Fruit fly (Drosophila melanogaster) whole organism, embryonic: ENCODE results near the gene Vlet.

Experiments
- Atf-2 ChIP-seq: fragments of 200-800 bp; sonication (Bioruptor generic); optimal IDR thresholded peaks from 2 replicates; lab custom pipeline; 2016; ENCODE audit warnings: missing biosample characterization, missing genetic modification characterization
- C15 ChIP-seq: fragments of 200-800 bp; sonication (Bioruptor generic); IDR thresholded peaks from 3 replicates; pipeline ENCODE4 v1.3.6; 2022; ENCODE audit warnings: missing biosample characterization, missing genetic modification characterization
- CG10543 ChIP-seq: fragments of 200-800 bp; sonication (Bioruptor generic); optimal IDR thresholded peaks from 3 replicates; lab custom pipeline; 2017; ENCODE audit warnings: missing biosample characterization, mild to moderate bottlenecking, missing genetic modification characterization, moderate library complexity
- CG11398 ChIP-seq: fragments of 200-800 bp; sonication (Bioruptor generic); optimal IDR thresholded peaks from 2 replicates; lab custom pipeline; 2016; ENCODE audit warnings: missing biosample characterization, missing genetic modification characterization
- CG11696 ChIP-seq: fragments of 200-800 bp; sonication (Bioruptor generic); IDR thresholded peaks from 2 replicates; pipeline ENCODE4 v1.3.6; 2022; ENCODE audit warnings: missing biosample characterization, missing genetic modification characterization
- CG12155 ChIP-seq: fragments of 200-800 bp; sonication (Bioruptor generic); optimal IDR thresholded peaks from 3 replicates; lab custom pipeline; 2016; ENCODE audit warnings: missing biosample characterization, missing genetic modification characterization
- CG12219 ChIP-seq: fragments of 200-800 bp; sonication (Bioruptor generic); optimal IDR thresholded peaks from 3 replicates; lab custom pipeline; 2018; ENCODE audit warnings: missing biosample characterization, mild to moderate bottlenecking, missing genetic modification characterization
- CG13123 ChIP-seq: fragments of 200-800 bp; sonication (Bioruptor generic); optimal IDR thresholded peaks from 2 replicates; lab custom pipeline; 2016; ENCODE audit warnings: missing biosample characterization, missing genetic modification characterization
- CG13775 ChIP-seq: fragments of 200-800 bp; sonication (Bioruptor generic); optimal IDR thresholded peaks from 3 replicates; lab custom pipeline; 2017; ENCODE audit warnings: missing biosample characterization, mild to moderate bottlenecking, missing genetic modification characterization
- CG14050 ChIP-seq: fragments of 200-800 bp; sonication (Bioruptor generic); IDR thresholded peaks from 3 replicates; pipeline ENCODE4 v1.3.6; 2022; ENCODE audit warnings: missing biosample characterization, missing genetic modification characterization
- CG15514 ChIP-seq: fragments of 200-800 bp; sonication (Bioruptor generic); optimal IDR thresholded peaks from 3 replicates; lab custom pipeline; 2017; ENCODE audit warnings: missing biosample characterization, missing genetic modification characterization, mild to moderate bottlenecking, moderate library complexity, missing genetic modification reagents
- CG16813 ChIP-seq: fragments of 200-800 bp; sonication (Bioruptor generic); IDR thresholded peaks from 3 replicates; pipeline ENCODE4 v1.3.6; 2022; ENCODE audit warnings: missing biosample characterization, missing genetic modification characterization; ENCODE audit not compliant: partially characterized antibody
- CG17829 ChIP-seq: fragments of 200-800 bp; optimal IDR thresholded peaks from 2 replicates; lab custom pipeline; 2019; ENCODE audit warnings: missing biosample characterization, mild to moderate bottlenecking, missing genetic modification characterization, moderate library complexity
- CG18011 ChIP-seq: fragments of 200-800 bp; sonication (Bioruptor generic); optimal IDR thresholded peaks from 2 replicates; lab custom pipeline; 2017; ENCODE audit warnings: missing biosample characterization, missing genetic modification characterization, mild to moderate bottlenecking, moderate library complexity, missing genotype
- CG2202 ChIP-seq: fragments of 200-800 bp; sonication (Bioruptor generic); optimal IDR thresholded peaks from 2 replicates; lab custom pipeline; 2018; ENCODE audit warnings: missing biosample characterization, mild to moderate bottlenecking, missing genetic modification characterization
- CG2712 ChIP-seq: fragments of 200-800 bp; optimal IDR thresholded peaks from 3 replicates; lab custom pipeline; 2019; ENCODE audit warnings: missing biosample characterization, mild to moderate bottlenecking, missing genetic modification characterization, moderate library complexity
- CG32767 ChIP-seq: fragments of 200-800 bp; sonication (Bioruptor generic); IDR thresholded peaks from 2 replicates; pipeline ENCODE4 v1.3.6; 2022; ENCODE audit warnings: missing biosample characterization, missing genetic modification characterization
- CG34376 ChIP-seq: fragments of 200-800 bp; sonication (Bioruptor generic); optimal IDR thresholded peaks from 2 replicates; lab custom pipeline; 2018; ENCODE audit warnings: missing biosample characterization, mild to moderate bottlenecking, missing genetic modification characterization
- CG3847 ChIP-seq: fragments of 200-800 bp; sonication (Bioruptor generic); IDR thresholded peaks from 2 replicates; pipeline ENCODE4 v1.3.6; 2022; ENCODE audit warnings: missing biosample characterization, missing genetic modification characterization
- CG42726 ChIP-seq: fragments of 200-800 bp; sonication (Bioruptor generic); IDR thresholded peaks from 2 replicates; pipeline ENCODE4 v1.3.6; 2022; ENCODE audit warnings: missing biosample characterization, missing genetic modification characterization; ENCODE audit not compliant: partially characterized antibody
- CG4854 ChIP-seq: fragments of 200-800 bp; sonication (Bioruptor generic); optimal IDR thresholded peaks from 2 replicates; lab custom pipeline; 2016; ENCODE audit warnings: missing biosample characterization, missing genetic modification characterization, inconsistent platforms
- CG6272 ChIP-seq: fragments of 200-800 bp; sonication (Bioruptor generic); IDR thresholded peaks from 2 replicates; pipeline ENCODE4 v1.3.6; 2022; ENCODE audit warnings: missing biosample characterization, missing genetic modification characterization
- CG6689 ChIP-seq: fragments of 200-800 bp; sonication (Bioruptor generic); IDR thresholded peaks from 2 replicates; pipeline ENCODE4 v1.3.6; 2022; ENCODE audit warnings: missing biosample characterization, missing genetic modification characterization
- CG7963 ChIP-seq: fragments of 200-800 bp; sonication (Bioruptor generic); IDR thresholded peaks from 3 replicates; pipeline ENCODE4 v1.3.6; 2022; ENCODE audit warnings: missing biosample characterization, missing genetic modification characterization; ENCODE audit not compliant: partially characterized antibody
- CG8765 ChIP-seq: fragments of 200-800 bp; sonication (Bioruptor generic); IDR thresholded peaks from 2 replicates; pipeline ENCODE4 v1.3.6; 2022; ENCODE audit warnings: missing biosample characterization, missing genetic modification characterization
- CG9437 ChIP-seq: fragments of 200-800 bp; sonication (Bioruptor generic); optimal IDR thresholded peaks from 2 replicates; lab custom pipeline; 2018; ENCODE audit warnings: missing biosample characterization, mild to moderate bottlenecking, missing genetic modification characterization
- CG9609 ChIP-seq: fragments of 200-800 bp; sonication (Bioruptor generic); optimal IDR thresholded peaks from 3 replicates; lab custom pipeline; 2016; ENCODE audit warnings: missing biosample characterization, missing genetic modification characterization
- Dip2 ChIP-seq: fragments of 200-800 bp; sonication (Bioruptor generic); IDR thresholded peaks from 2 replicates; pipeline ENCODE4 v1.3.6; 2022; ENCODE audit warnings: missing biosample characterization, missing genetic modification characterization
- Elba2 ChIP-seq: fragments of 200-800 bp; sonication (Bioruptor generic); optimal IDR thresholded peaks from 3 replicates; lab custom pipeline; 2016; ENCODE audit warnings: missing biosample characterization, missing genetic modification characterization
- Hmx ChIP-seq: fragments of 200-800 bp; sonication (Bioruptor generic); optimal IDR thresholded peaks from 2 replicates; lab custom pipeline; 2016; ENCODE audit warnings: missing biosample characterization, missing genetic modification characterization
- Hsf ChIP-seq: fragments of 200-800 bp; sonication (Bioruptor generic); optimal IDR thresholded peaks from 3 replicates; lab custom pipeline; 2016; ENCODE audit warnings: missing biosample characterization, missing genetic modification characterization
- Lpt ChIP-seq: fragments of >200 bp; optimal IDR thresholded peaks from 2 replicates; lab custom pipeline; 2018; ENCODE audit warnings: missing biosample characterization, missing genetic modification characterization
- Meics ChIP-seq: fragments of 200-800 bp; sonication (Bioruptor generic); optimal IDR thresholded peaks from 2 replicates; lab custom pipeline; 2017; ENCODE audit warnings: missing biosample characterization, mild to moderate bottlenecking, missing genetic modification characterization
- NC2β ChIP-seq: fragments of 200-800 bp; sonication (Bioruptor generic); optimal IDR thresholded peaks from 2 replicates; lab custom pipeline; 2016; ENCODE audit warnings: missing biosample characterization, missing genetic modification characterization
- Ravus ChIP-seq: fragments of 200-800 bp; sonication (Bioruptor generic); IDR thresholded peaks from 2 replicates; pipeline ENCODE4 v1.3.6; 2022; ENCODE audit warnings: missing biosample characterization, missing genetic modification characterization
- Sox102F ChIP-seq: fragments of 200-800 bp; sonication (Bioruptor generic); optimal IDR thresholded peaks from 2 replicates; lab custom pipeline; 2018; ENCODE audit warnings: missing biosample characterization, mild to moderate bottlenecking, missing genetic modification characterization, moderate library complexity
- Ssrp ChIP-seq: fragments of 200-800 bp; sonication (Bioruptor generic); optimal IDR thresholded peaks from 2 replicates; lab custom pipeline; 2018; ENCODE audit warnings: missing biosample characterization, mild to moderate bottlenecking, missing genetic modification characterization, moderate library complexity
- Usf ChIP-seq: fragments of 200-800 bp; sonication (Bioruptor generic); optimal IDR thresholded peaks from 2 replicates; lab custom pipeline; 2017; ENCODE audit warnings: missing genotype, missing biosample characterization, missing genetic modification characterization
- ab ChIP-seq: fragments of 200-800 bp; sonication (Bioruptor generic); optimal IDR thresholded peaks from 2 replicates; lab custom pipeline; 2016; ENCODE audit warnings: missing biosample characterization, missing genetic modification characterization
- ash1 ChIP-seq: fragments of 200-800 bp; sonication (Bioruptor generic); optimal IDR thresholded peaks from 2 replicates; lab custom pipeline; 2018; ENCODE audit warnings: missing biosample characterization, mild to moderate bottlenecking, missing genetic modification characterization
- az2 ChIP-seq: fragments of 200-800 bp; sonication (Bioruptor generic); optimal IDR thresholded peaks from 3 replicates; lab custom pipeline; 2016; ENCODE audit warnings: missing biosample characterization, missing genetic modification characterization
- btn ChIP-seq: fragments of 200-800 bp; sonication (Bioruptor generic); optimal IDR thresholded peaks from 2 replicates; lab custom pipeline; 2016; ENCODE audit warnings: missing biosample characterization, missing genetic modification characterization
- cad ChIP-seq: fragments of >200 bp; optimal IDR thresholded peaks from 2 replicates; lab custom pipeline; 2017; ENCODE audit warnings: missing biosample characterization, missing genetic modification characterization
- cato ChIP-seq: fragments of 200-800 bp; sonication (Bioruptor generic); optimal IDR thresholded peaks from 2 replicates; lab custom pipeline; 2016; ENCODE audit warnings: missing biosample characterization, missing genetic modification characterization, borderline replicate concordance
- dmrt11E ChIP-seq: fragments of 200-800 bp; sonication (Bioruptor generic); optimal IDR thresholded peaks from 3 replicates; lab custom pipeline; 2018; ENCODE audit warnings: missing biosample characterization, mild to moderate bottlenecking, missing genetic modification characterization, moderate library complexity
- exex ChIP-seq: fragments of 200-800 bp; sonication (Bioruptor generic); optimal IDR thresholded peaks from 4 replicates; lab custom pipeline; 2018; ENCODE audit warnings: missing biosample characterization, mild to moderate bottlenecking, missing genetic modification characterization, moderate library complexity
- gcm ChIP-seq: fragments of 200-800 bp; sonication (Bioruptor generic); optimal IDR thresholded peaks from 2 replicates; lab custom pipeline; 2019; ENCODE audit warnings: missing biosample characterization, mild to moderate bottlenecking, missing genetic modification characterization, moderate library complexity
- lmd ChIP-seq: fragments of 200-800 bp; sonication (Bioruptor generic); IDR thresholded peaks from 2 replicates; pipeline ENCODE4 v1.3.6; 2022; ENCODE audit warnings: missing biosample characterization, missing genetic modification characterization
- schlank ChIP-seq: fragments of 200-800 bp; sonication (Bioruptor generic); optimal IDR thresholded peaks from 2 replicates; lab custom pipeline; 2018; ENCODE audit warnings: missing biosample characterization, mild to moderate bottlenecking, missing genetic modification characterization
- tap ChIP-seq: fragments of 200-800 bp; optimal IDR thresholded peaks from 3 replicates; lab custom pipeline; 2019; ENCODE audit warnings: missing biosample characterization, mild to moderate bottlenecking, missing genetic modification characterization, moderate library complexity
- zf30C ChIP-seq: fragments of 200-800 bp; sonication (Bioruptor generic); optimal IDR thresholded peaks from 3 replicates; lab custom pipeline; 2018; ENCODE audit warnings: missing biosample characterization, mild to moderate bottlenecking, missing genetic modification characterization

The Vlet gene

dm6 chrX:11628986-11629571, 49.3 kb downstream of the Vlet start (continued):
- TF ChIP-seq cad (GFP tag; lab: Kevin White, UChicago) (no peak), Atf-2 (GFP tag; lab: Kevin White, UChicago) (no peak), NC2β (GFP tag; lab: Kevin White, UChicago) (peak; percentile 53), exex (no peak), CG10543 (GFP tag; lab: Kevin White, UChicago) (no peak), Sox102F (peak; percentile 63), CG2202 (peak; percentile 47), Dip2 (GFP tag; lab: Robert Waterston, UW) (no peak), CG7963 (no peak), CG3847 (no peak), Meics (GFP tag; lab: Kevin White, UChicago) (no peak), cato (GFP tag; lab: Kevin White, UChicago) (no peak), Usf (GFP tag; lab: Kevin White, UChicago) (no peak), C15 (GFP tag; lab: Robert Waterston, UW) (no peak), CG16813 (no peak), CG14050 (no peak), CG8765 (GFP tag; lab: Robert Waterston, UW) (no peak; the same call in 1 of the 2 replicates), CG15514 (no peak), Hmx (GFP tag; lab: Kevin White, UChicago) (no peak), CG11398 (GFP tag; lab: Kevin White, UChicago) (no peak), Hsf (peak; percentile 54), CG17829 (tag; lab: Kevin White, UChicago) (peak; percentile 54), ab (GFP tag; lab: Kevin White, UChicago) (no peak), CG9437 (GFP tag; lab: Kevin White, UChicago) (no peak), CG6272 (0 out of 2 replicates have a peak, but pooled peaks have one; percentile 30), CG12219 (GFP tag; lab: Kevin White, UChicago) (peak; percentile 17), gcm (peak; percentile 52), CG4854 (no peak), CG18011 (GFP tag; lab: Kevin White, UChicago) (no peak), az2 (peak; percentile 64), Ravus (GFP tag; lab: Robert Waterston, UW) (no peak), zf30C (peak; percentile 70), CG13775 (GFP tag; lab: Kevin White, UChicago) (peak; percentile 46), CG13123 (GFP tag; lab: Kevin White, UChicago) (no peak), CG12155 (GFP tag; lab: Kevin White, UChicago) (peak; percentile 26), CG2712 (tag; lab: Kevin White, UChicago) (peak; percentile 65), CG9609 (GFP tag; lab: Kevin White, UChicago) (no peak), Lpt (GFP tag; lab: Kevin White, UChicago) (no peak), Elba2 (no peak), btn (GFP tag; lab: Kevin White, UChicago) (peak; percentile 7), CG42726 (GFP tag; lab: Robert Waterston, UW) (no peak), lmd (peak; percentile 51; the same call in 1 of the 2 replicates), schlank (no peak), CG34376 (GFP tag; lab: Kevin White, UChicago) (no peak), CG11696 (GFP tag; lab: Robert Waterston, UW) (peak; percentile 42; the same call in 1 of the 2 replicates), Ssrp (tag; lab: Kevin White, UChicago) (peak; percentile 65), dmrt11E (tag; lab: Kevin White, UChicago) (peak; percentile 83), CG32767 (GFP tag; lab: Robert Waterston, UW) (no peak), tap (tag; lab: Kevin White, UChicago) (peak; percentile 35), CG6689 (GFP tag; lab: Robert Waterston, UW) (peak; percentile 67), ash1 (no peak)
